Fruit fly (Drosophila melanogaster) whole organism, wandering third instar larva: Measurements from ENCODE around the gene trx.

Source experiments
- Abd-B ChIP-seq: fragments of >200 bp; optimal IDR thresholded peaks from 2 replicates; lab custom pipeline; 2017; ENCODE audit warnings: missing biosample characterization, missing genetic modification characterization
- CG32264 ChIP-seq: fragments of 200-800 bp; sonication (Bioruptor generic); optimal IDR thresholded peaks from 2 replicates; lab custom pipeline; 2016; ENCODE audit warnings: missing biosample characterization, missing genetic modification characterization
- CG9705 ChIP-seq: fragments of 200-800 bp; sonication (Bioruptor generic); optimal IDR thresholded peaks from 2 replicates; lab custom pipeline; 2018; ENCODE audit warnings: missing biosample characterization, mild to moderate bottlenecking, missing genetic modification characterization
- GATAd ChIP-seq: sonication (Bioruptor generic); optimal IDR thresholded peaks from 2 replicates; lab custom pipeline; 2016; ENCODE audit warnings: missing biosample characterization, missing genetic modification characterization
- HLH106 ChIP-seq: fragments of 200-800 bp; optimal IDR thresholded peaks from 3 replicates; lab custom pipeline; 2019; ENCODE audit warnings: missing biosample characterization, mild to moderate bottlenecking, missing genetic modification characterization, moderate library complexity
- Hr78 ChIP-seq: fragments of >200 bp; optimal IDR thresholded peaks from 2 replicates; lab custom pipeline; 2017; ENCODE audit warnings: missing biosample characterization, missing genetic modification characterization
- Jra ChIP-seq: sonication (Bioruptor generic); optimal IDR thresholded peaks from 2 replicates; lab custom pipeline; 2016; ENCODE audit warnings: missing biosample characterization, missing genetic modification characterization
- Mio ChIP-seq: sonication (Bioruptor generic); optimal IDR thresholded peaks from 2 replicates; lab custom pipeline; 2016; ENCODE audit warnings: missing biosample characterization, missing genetic modification characterization
- Myc ChIP-seq: fragments of >200 bp; optimal IDR thresholded peaks from 2 replicates; lab custom pipeline; 2017
- N ChIP-seq: fragments of >200 bp; optimal IDR thresholded peaks from 2 replicates; lab custom pipeline; 2018; ENCODE audit warnings: missing biosample characterization, missing external identifiers, missing genetic modification characterization
- Sp1 ChIP-seq: fragments of 200-800 bp; sonication (Bioruptor generic); optimal IDR thresholded peaks from 3 replicates; lab custom pipeline; 2019; ENCODE audit warnings: missing biosample characterization, mild to moderate bottlenecking, missing genetic modification characterization, moderate library complexity
- dl ChIP-seq, 2 experiments: fragments of 175-275, 200-275 bp in 1 of 2; fragments of 200-275 bp in 1 of 2; sonication (Bioruptor generic); optimal IDR thresholded peaks; lab custom pipeline; 2018; ENCODE audit warnings: mild to moderate bottlenecking in 2 of 2, missing biosample characterization in 2 of 2, missing genetic modification characterization in 2 of 2, moderate library complexity in 2 of 2; ENCODE audit not compliant: partially characterized antibody in 2 of 2, insufficient read depth in 1 of 2
- dmrt93B ChIP-seq: fragments of 200-800 bp; sonication (Bioruptor generic); optimal IDR thresholded peaks from 2 replicates; lab custom pipeline; 2018; ENCODE audit warnings: missing biosample characterization, mild to moderate bottlenecking, missing genetic modification characterization
- dsf ChIP-seq: sonication (Bioruptor generic); optimal IDR thresholded peaks from 2 replicates; lab custom pipeline; 2016; ENCODE audit warnings: missing biosample characterization, missing genetic modification characterization, borderline replicate concordance
- ey ChIP-seq: fragments of 200-800 bp; sonication (Bioruptor generic); optimal IDR thresholded peaks from 2 replicates; lab custom pipeline; 2016; ENCODE audit warnings: missing biosample characterization, missing genetic modification characterization
- foxo ChIP-seq, 2 experiments: fragments of 200-800 bp; sonication (Bioruptor generic); optimal IDR thresholded peaks; 2 replicates in 1 of 2; 3 replicates in 1 of 2; lab custom pipeline; 2016 to 2017; ENCODE audit warnings: missing biosample characterization in 2 of 2, missing genetic modification characterization in 2 of 2
- fru ChIP-seq: fragments of 200-800 bp; sonication (Bioruptor generic); optimal IDR thresholded peaks from 3 replicates; lab custom pipeline; 2016; ENCODE audit warnings: missing biosample characterization, mild to moderate bottlenecking, missing genetic modification characterization
- h ChIP-seq: fragments of 200-800 bp; sonication (Bioruptor generic); optimal IDR thresholded peaks from 3 replicates; lab custom pipeline; 2016; ENCODE audit warnings: missing biosample characterization, mild to moderate bottlenecking, missing genetic modification characterization
- lola ChIP-seq: fragments of >200 bp; optimal IDR thresholded peaks from 2 replicates; lab custom pipeline; 2017; ENCODE audit warnings: missing biosample characterization, missing genetic modification characterization
- pan ChIP-seq: fragments of >200 bp; optimal IDR thresholded peaks from 2 replicates; lab custom pipeline; 2017
- psq ChIP-seq: fragments of 200-800 bp; sonication (Bioruptor generic); optimal IDR thresholded peaks from 3 replicates; lab custom pipeline; 2017; ENCODE audit warnings: missing biosample characterization, mild to moderate bottlenecking, missing genetic modification characterization, moderate library complexity
- sv ChIP-seq: fragments of 200-800 bp; sonication (Bioruptor generic); optimal IDR thresholded peaks from 3 replicates; lab custom pipeline; 2016; ENCODE audit warnings: missing biosample characterization, missing genetic modification characterization
- tai ChIP-seq: sonication (Bioruptor generic); optimal IDR thresholded peaks from 2 replicates; lab custom pipeline; 2016; ENCODE audit warnings: missing biosample characterization, missing genetic modification characterization
- usp ChIP-seq: fragments of >200 bp; optimal IDR thresholded peaks from 2 replicates; lab custom pipeline; 2017; ENCODE audit warnings: missing biosample characterization, missing genetic modification characterization
- woc ChIP-seq: sonication (Bioruptor generic); optimal IDR thresholded peaks from 2 replicates; lab custom pipeline; 2016; ENCODE audit warnings: missing biosample characterization, mild to moderate bottlenecking, missing genetic modification characterization

trx gene

dm6 chr3R:14217839-14218238 is 68.9 kb downstream of the trx start, which contains the start of gene CG9649:
Gene CG9649 (minus strand): TSS chr3R:14217882.
- TF ChIP-seq HLH106 (tag; lab: Kevin White, UChicago) (no peak), usp (GFP tag; lab: Kevin White, UChicago) (no peak), CG9705 (no peak), h (GFP tag; lab: Kevin White, UChicago) (no peak), sv (GFP tag; lab: Kevin White, UChicago) (no peak), fru (GFP tag; lab: Kevin White, UChicago) (no peak), lola (no peak), Abd-B (no peak), Mio (GFP tag; lab: Kevin White, UChicago) (no peak), ey (no peak), tai (GFP tag; lab: Kevin White, UChicago) (no peak), woc (GFP tag; lab: Kevin White, UChicago) (no peak), N (GFP tag; lab: Kevin White, UChicago) (no peak), Sp1 (GFP tag; lab: Kevin White, UChicago) (no peak), dsf (no peak), CG32264 (GFP tag; lab: Kevin White, UChicago) (no peak), Myc (lab: Kevin White, UChicago) (no peak), Jra (no peak)
- TF ChIP-seq, all 38 proteins: peak for 0

DNA sequence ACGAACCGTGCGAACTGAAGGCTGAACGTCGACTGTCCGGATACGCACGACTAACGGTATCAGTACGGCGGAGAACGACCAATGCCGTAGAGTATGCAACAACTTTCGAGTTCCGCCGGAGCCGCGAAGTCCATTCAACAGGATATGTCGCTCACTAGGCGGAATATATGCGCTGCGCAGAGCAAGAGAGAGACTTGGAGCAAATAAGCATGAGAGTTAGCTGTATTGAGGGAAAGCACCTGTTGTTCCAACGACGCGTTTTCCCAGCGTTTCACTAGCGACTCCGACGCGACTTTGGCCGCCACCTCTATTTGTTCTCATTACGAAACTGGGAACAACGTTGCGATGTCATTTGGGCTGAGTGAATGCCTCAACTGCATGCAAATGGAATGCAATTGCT is 71.9 kb downstream of the trx start, which contains the start of gene Dop1R1:
TSS of gene Dop1R1 (minus strand) at position 35 of the 400 bp plus-strand sequence.
- TF ChIP-seq dmrt93B (GFP tag; lab: Kevin White, UChicago) = no peak
- no peak for TF ChIP-seq pan (lab: Kevin White, UChicago)
- TF ChIP-seq Abd-B = no peak
- TF ChIP-seq psq = no peak
- TF ChIP-seq Mio (GFP tag; lab: Kevin White, UChicago) = no peak
- no peak for TF ChIP-seq dl (GFP tag; optimal IDR thresholded peaks at IDR 0.05; lab: Kevin White, UChicago; ENCODE audit: insufficient read depth in 1 of 2, partially characterized antibody in 2 of 2)
- TF ChIP-seq Hr78 (GFP tag; lab: Kevin White, UChicago) = no peak
- TF ChIP-seq foxo (GFP tag; optimal IDR thresholded peaks at IDR 0.05; lab: Kevin White, UChicago) = no peak
- TF ChIP-seq HLH106 (tag; lab: Kevin White, UChicago) = no peak
- TF ChIP-seq GATAd (GFP tag; lab: Kevin White, UChicago) = no peak
